Worm (Caenorhabditis elegans) whole organism, L4/young adult: ENCODE measurements around the gene unc-41.

ENCODE experiments used
- W03F9.2 ChIP-seq: fragments of 150-350 bp; optimal IDR thresholded peaks from 2 replicates; lab custom pipeline; 2014; ENCODE audit warnings: missing biosample characterization, missing genetic modification characterization
- dao-5 ChIP-seq: sonication (generic microtip); optimal IDR thresholded peaks from 2 replicates; lab custom pipeline; 2016; ENCODE audit warnings: missing genotype, missing genetic modification characterization, moderate library complexity, missing compliant biosample characterization
- him-1 ChIP-seq: sonication (generic microtip); optimal IDR thresholded peaks from 2 replicates; lab custom pipeline; 2016; ENCODE audit warnings: missing genotype, missing genetic modification reagents, missing genetic modification characterization, missing compliant biosample characterization

DNA sequence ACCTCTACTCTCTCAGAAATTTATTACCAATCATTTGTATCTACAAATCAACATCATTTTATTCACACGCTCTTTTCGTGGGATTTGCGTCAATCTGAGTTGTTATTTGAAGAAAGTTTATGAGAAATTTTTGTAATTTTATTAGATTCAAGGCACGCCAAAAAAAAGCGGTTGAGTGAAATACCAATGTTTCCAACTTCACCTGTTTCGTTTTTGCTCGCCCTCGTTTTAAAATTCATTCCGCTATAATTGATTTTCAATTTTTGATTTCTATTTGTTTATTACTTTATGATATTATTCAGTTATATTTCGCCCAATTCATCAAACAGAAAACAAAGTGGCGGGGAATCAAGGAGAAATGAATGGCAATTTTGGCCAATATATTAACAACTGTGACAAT lies 24.7 kb upstream of the unc-41 start, which contains the start of gene K08H10.10:
- TF ChIP-seq him-1 (tag; lab: Kevin White, UChicago) (no peak), W03F9.2 (tag; lab: Kevin White, UChicago) (no peak), dao-5 (tag; lab: Kevin White, UChicago) (no peak)
